Fruit fly (Drosophila melanogaster) whole organism, wandering third instar larva: ENCODE data around the gene CG5895.

Experiments used
- CG32264 ChIP-seq: fragments of 200-800 bp; sonication (Bioruptor generic); optimal IDR thresholded peaks from 2 replicates; lab custom pipeline; 2016; ENCODE audit warnings: missing biosample characterization, missing genetic modification characterization
- CG9705 ChIP-seq: fragments of 200-800 bp; sonication (Bioruptor generic); optimal IDR thresholded peaks from 2 replicates; lab custom pipeline; 2018; ENCODE audit warnings: missing biosample characterization, mild to moderate bottlenecking, missing genetic modification characterization
- CrebA ChIP-seq: fragments of 200-800 bp; sonication (Bioruptor generic); optimal IDR thresholded peaks from 2 replicates; lab custom pipeline; 2016; ENCODE audit warnings: missing biosample characterization, mild to moderate bottlenecking, missing genetic modification characterization, borderline replicate concordance
- Dif ChIP-seq: fragments of 200-275, 200-300 bp; sonication (Bioruptor generic); optimal IDR thresholded peaks from 2 replicates; lab custom pipeline; 2018; ENCODE audit warnings: missing biosample characterization, missing genetic modification characterization; ENCODE audit not compliant: partially characterized antibody
- GATAd ChIP-seq: sonication (Bioruptor generic); optimal IDR thresholded peaks from 2 replicates; lab custom pipeline; 2016; ENCODE audit warnings: missing biosample characterization, missing genetic modification characterization
- HLH106 ChIP-seq: fragments of 200-800 bp; optimal IDR thresholded peaks from 3 replicates; lab custom pipeline; 2019; ENCODE audit warnings: missing biosample characterization, mild to moderate bottlenecking, missing genetic modification characterization, moderate library complexity
- Hnf4 ChIP-seq: fragments of 200-800 bp; sonication (Bioruptor generic); optimal IDR thresholded peaks from 2 replicates; lab custom pipeline; 2016; ENCODE audit warnings: missing biosample characterization, mild to moderate bottlenecking, missing genetic modification characterization
- Hr83 ChIP-seq: fragments of 200-300 bp; sonication (Bioruptor generic); optimal IDR thresholded peaks from 2 replicates; lab custom pipeline; 2016; ENCODE audit warnings: missing biosample characterization, mild to moderate bottlenecking, missing genetic modification characterization, moderate library complexity; ENCODE audit not compliant: poor library complexity, severe bottlenecking
- Mio ChIP-seq: sonication (Bioruptor generic); optimal IDR thresholded peaks from 2 replicates; lab custom pipeline; 2016; ENCODE audit warnings: missing biosample characterization, missing genetic modification characterization
- N ChIP-seq: fragments of >200 bp; optimal IDR thresholded peaks from 2 replicates; lab custom pipeline; 2018; ENCODE audit warnings: missing biosample characterization, missing external identifiers, missing genetic modification characterization
- OdsH ChIP-seq: fragments of 200-800 bp; sonication (Bioruptor generic); optimal IDR thresholded peaks from 2 replicates; lab custom pipeline; 2016; ENCODE audit warnings: missing biosample characterization, mild to moderate bottlenecking, missing genetic modification characterization
- Rel ChIP-seq, 2 experiments: fragments of 200-800 bp; sonication (Bioruptor generic) in 1 of 2; optimal IDR thresholded peaks; 2 replicates in 1 of 2; 3 replicates in 1 of 2; lab custom pipeline; 2016 to 2019; ENCODE audit warnings: mild to moderate bottlenecking in 2 of 2, missing biosample characterization in 2 of 2, missing genetic modification characterization in 2 of 2, moderate library complexity in 1 of 2
- Sp1 ChIP-seq: fragments of 200-800 bp; sonication (Bioruptor generic); optimal IDR thresholded peaks from 3 replicates; lab custom pipeline; 2019; ENCODE audit warnings: missing biosample characterization, mild to moderate bottlenecking, missing genetic modification characterization, moderate library complexity
- Vsx2 ChIP-seq: fragments of 200-300, 225-300 bp; sonication (Bioruptor generic); optimal IDR thresholded peaks from 2 replicates; lab custom pipeline; 2018; ENCODE audit warnings: missing biosample characterization, missing genetic modification characterization; ENCODE audit not compliant: partially characterized antibody
- br ChIP-seq: fragments of 200-800 bp; sonication (Bioruptor generic); optimal IDR thresholded peaks from 2 replicates; lab custom pipeline; 2016; ENCODE audit warnings: missing biosample characterization, missing genetic modification characterization
- brk ChIP-seq: fragments of 200-800 bp; sonication (Bioruptor generic); optimal IDR thresholded peaks from 2 replicates; lab custom pipeline; 2016; ENCODE audit warnings: missing biosample characterization, mild to moderate bottlenecking, missing genetic modification characterization
- dl ChIP-seq, 2 experiments: fragments of 175-275, 200-275 bp in 1 of 2; fragments of 200-275 bp in 1 of 2; sonication (Bioruptor generic); optimal IDR thresholded peaks; lab custom pipeline; 2018; ENCODE audit warnings: mild to moderate bottlenecking in 2 of 2, missing biosample characterization in 2 of 2, missing genetic modification characterization in 2 of 2, moderate library complexity in 2 of 2; ENCODE audit not compliant: partially characterized antibody in 2 of 2, insufficient read depth in 1 of 2
- dmrt93B ChIP-seq: fragments of 200-800 bp; sonication (Bioruptor generic); optimal IDR thresholded peaks from 2 replicates; lab custom pipeline; 2018; ENCODE audit warnings: missing biosample characterization, mild to moderate bottlenecking, missing genetic modification characterization
- dsf ChIP-seq: sonication (Bioruptor generic); optimal IDR thresholded peaks from 2 replicates; lab custom pipeline; 2016; ENCODE audit warnings: missing biosample characterization, missing genetic modification characterization, borderline replicate concordance
- ey ChIP-seq: fragments of 200-800 bp; sonication (Bioruptor generic); optimal IDR thresholded peaks from 2 replicates; lab custom pipeline; 2016; ENCODE audit warnings: missing biosample characterization, missing genetic modification characterization
- foxo ChIP-seq, 2 experiments: fragments of 200-800 bp; sonication (Bioruptor generic); optimal IDR thresholded peaks; 2 replicates in 1 of 2; 3 replicates in 1 of 2; lab custom pipeline; 2016 to 2017; ENCODE audit warnings: missing biosample characterization in 2 of 2, missing genetic modification characterization in 2 of 2
- fru ChIP-seq: fragments of 200-800 bp; sonication (Bioruptor generic); optimal IDR thresholded peaks from 3 replicates; lab custom pipeline; 2016; ENCODE audit warnings: missing biosample characterization, mild to moderate bottlenecking, missing genetic modification characterization
- h ChIP-seq: fragments of 200-800 bp; sonication (Bioruptor generic); optimal IDR thresholded peaks from 3 replicates; lab custom pipeline; 2016; ENCODE audit warnings: missing biosample characterization, mild to moderate bottlenecking, missing genetic modification characterization
- jim ChIP-seq: fragments of 175-275, 200-325 bp; sonication (Bioruptor generic); optimal IDR thresholded peaks from 2 replicates; lab custom pipeline; 2016; ENCODE audit warnings: missing biosample characterization, mild to moderate bottlenecking, missing genetic modification characterization
- lola ChIP-seq: fragments of >200 bp; optimal IDR thresholded peaks from 2 replicates; lab custom pipeline; 2017; ENCODE audit warnings: missing biosample characterization, missing genetic modification characterization
- pan ChIP-seq: fragments of >200 bp; optimal IDR thresholded peaks from 2 replicates; lab custom pipeline; 2017
- psq ChIP-seq: fragments of 200-800 bp; sonication (Bioruptor generic); optimal IDR thresholded peaks from 3 replicates; lab custom pipeline; 2017; ENCODE audit warnings: missing biosample characterization, mild to moderate bottlenecking, missing genetic modification characterization, moderate library complexity
- rgr ChIP-seq: fragments of 200-800 bp; sonication (Bioruptor generic); optimal IDR thresholded peaks from 3 replicates; lab custom pipeline; 2016; ENCODE audit warnings: missing biosample characterization, mild to moderate bottlenecking, missing genetic modification characterization
- sage ChIP-seq: fragments of 200-800 bp; sonication (Bioruptor generic); optimal IDR thresholded peaks from 2 replicates; lab custom pipeline; 2016; ENCODE audit warnings: missing biosample characterization, mild to moderate bottlenecking, missing genetic modification characterization
- tai ChIP-seq: sonication (Bioruptor generic); optimal IDR thresholded peaks from 2 replicates; lab custom pipeline; 2016; ENCODE audit warnings: missing biosample characterization, missing genetic modification characterization
- usp ChIP-seq: fragments of >200 bp; optimal IDR thresholded peaks from 2 replicates; lab custom pipeline; 2017; ENCODE audit warnings: missing biosample characterization, missing genetic modification characterization
- woc ChIP-seq: sonication (Bioruptor generic); optimal IDR thresholded peaks from 2 replicates; lab custom pipeline; 2016; ENCODE audit warnings: missing biosample characterization, mild to moderate bottlenecking, missing genetic modification characterization

CG5895 gene

DNA sequence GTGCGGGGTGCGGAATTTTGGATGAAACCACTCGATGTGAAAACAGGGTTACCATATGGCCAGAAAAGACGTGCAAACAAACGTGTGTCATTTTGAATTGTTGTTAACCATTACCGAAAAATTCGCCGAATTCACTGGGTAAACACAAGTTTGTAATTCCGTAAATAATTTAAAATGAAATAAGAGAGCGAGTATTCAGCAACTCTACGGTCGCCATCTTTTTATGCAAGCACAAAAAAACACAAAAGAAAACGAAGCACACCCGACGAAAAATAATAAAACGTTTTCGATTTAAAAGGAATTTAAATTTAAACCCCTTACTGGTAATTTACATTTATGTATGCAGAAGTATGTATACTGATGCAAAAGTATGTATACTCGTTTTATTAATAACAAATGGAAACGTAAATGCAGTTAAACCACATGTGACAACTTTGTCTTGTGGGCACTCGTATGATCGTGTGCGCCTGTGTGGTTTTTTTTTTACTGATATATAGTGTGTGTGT lies 10.6 kb downstream of the CG5895 start (continued):
- TF ChIP-seq dl (GFP tag; optimal IDR thresholded peaks at IDR 0.05; lab: Kevin White, UChicago; ENCODE audit: insufficient read depth in 1 of 2, partially characterized antibody in 2 of 2) (no peak), lola (GFP tag; lab: Kevin White, UChicago) (no peak), Vsx2 (no peak), Sp1 (GFP tag; lab: Kevin White, UChicago) (peak; percentile 97), OdsH (GFP tag; lab: Kevin White, UChicago) (peak; percentile 97), ey (GFP tag; lab: Kevin White, UChicago) (peak; percentile 97), woc (peak; percentile 99)

DNA sequence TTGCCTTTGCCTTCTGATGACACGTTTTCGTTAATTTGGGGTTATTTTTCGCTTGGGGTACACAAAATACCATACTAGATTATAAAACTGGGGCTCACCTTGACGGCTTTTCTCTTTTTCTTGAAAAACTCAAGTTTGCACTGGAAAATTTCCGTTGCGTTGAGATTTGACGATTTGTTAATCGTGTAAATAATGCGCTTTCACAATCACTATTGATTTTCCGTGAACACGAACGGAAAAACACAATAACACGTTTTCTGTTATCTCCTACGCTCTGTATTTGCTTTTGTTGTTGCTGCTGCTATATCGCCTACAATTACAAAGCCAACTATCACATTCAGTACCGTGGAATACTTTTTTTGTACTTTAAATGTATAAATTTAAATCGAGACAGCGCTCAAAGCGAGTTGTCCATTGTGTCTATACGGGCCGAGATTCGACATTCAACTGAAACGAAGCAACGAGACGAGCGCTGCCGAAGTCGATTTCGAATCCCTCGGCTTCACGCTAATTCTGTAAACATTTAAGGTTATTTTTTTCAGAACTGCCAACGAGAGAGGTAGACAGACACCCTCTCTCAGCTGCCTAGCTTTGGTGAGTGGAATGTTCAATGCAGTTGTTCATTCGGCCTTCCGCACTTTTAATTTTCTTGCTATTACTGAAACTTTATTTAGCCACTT lies 11.2 kb downstream of the CG5895 start:
- TF ChIP-seq OdsH (GFP tag; lab: Kevin White, UChicago) (peak; percentile 41), usp (GFP tag; lab: Kevin White, UChicago) (no peak), pan (lab: Kevin White, UChicago) (no peak), dsf (no peak), rgr (peak; percentile 54), tai (peak; percentile 14), jim (GFP tag; lab: Kevin White, UChicago) (no peak), Hnf4 (GFP tag; lab: Kevin White, UChicago) (peak; percentile 43), Mio (no peak), br (peak; percentile 37), Hr83 (GFP tag; lab: Kevin White, UChicago) (peak; percentile 50), HLH106 (tag; lab: Kevin White, UChicago) (no peak), Sp1 (GFP tag; lab: Kevin White, UChicago) (peak; percentile 45), Rel (GFP tag; optimal IDR thresholded peaks at IDR 0.05; lab: Kevin White, UChicago) (no peak), Rel (tag; optimal IDR thresholded peaks at IDR 0.05; lab: Kevin White, UChicago) (peak; percentile 74), brk (GFP tag; lab: Kevin White, UChicago) (peak; percentile 60), GATAd (no peak), CrebA (GFP tag; lab: Kevin White, UChicago) (peak; percentile 57), Vsx2 (peak; percentile 90), dl (GFP tag; optimal IDR thresholded peaks at IDR 0.05; lab: Kevin White, UChicago; ENCODE audit: insufficient read depth in 1 of 2, partially characterized antibody in 2 of 2) (peak in 1 of 2 experiments; percentile 67), Dif (peak; percentile 85), CG32264 (no peak), foxo (GFP tag; optimal IDR thresholded peaks at IDR 0.05; lab: Kevin White, UChicago) (peak in 1 of 2 experiments; percentile 5), N (no peak), fru (no peak)

DNA sequence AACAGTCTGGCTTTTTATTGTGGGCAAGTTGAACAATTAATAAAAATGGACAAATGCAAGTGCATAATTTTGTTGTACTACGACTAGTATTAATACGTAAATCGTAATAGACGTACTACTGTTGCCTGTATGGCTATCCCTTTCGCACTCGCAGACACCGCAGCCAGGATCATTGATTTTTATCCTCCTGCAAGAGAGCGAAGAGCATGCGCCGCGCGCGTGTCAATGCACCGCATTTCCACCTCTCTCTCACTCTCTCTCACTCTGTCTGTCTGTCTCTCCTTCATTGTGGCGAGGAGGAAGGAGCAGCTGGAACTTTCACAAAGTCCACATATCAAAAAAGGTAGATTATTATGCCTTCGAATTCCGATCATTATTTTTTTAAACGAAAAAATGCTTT lies 11.8 kb downstream of the CG5895 start:
- TF ChIP-seq dl (GFP tag; optimal IDR thresholded peaks at IDR 0.05; lab: Kevin White, UChicago; ENCODE audit: insufficient read depth in 1 of 2, partially characterized antibody in 2 of 2) (peak in 1 of 2 experiments; percentile 32), Mio (no peak), Dif (peak; percentile 74)

DNA sequence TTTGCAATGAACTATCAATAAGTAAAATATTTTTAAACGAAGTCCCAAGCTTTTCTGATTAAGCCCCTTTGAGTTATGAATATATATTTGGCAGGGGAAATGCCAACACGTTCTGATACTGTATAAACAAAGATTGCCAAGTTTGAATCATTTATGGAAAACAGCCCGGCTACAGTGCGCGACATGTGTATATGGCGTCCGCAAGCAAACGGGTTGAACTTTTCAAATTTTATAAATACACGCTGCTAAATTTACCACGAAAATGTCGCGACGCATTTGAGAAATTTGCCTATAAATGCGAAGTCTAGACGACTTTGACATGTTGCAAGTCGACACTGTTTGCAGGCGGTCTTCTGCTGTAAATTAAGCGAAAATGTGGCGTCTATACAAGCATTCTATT lies 12.8 kb downstream of the CG5895 start:
- TF ChIP-seq rgr (peak; percentile 62), HLH106 (tag; lab: Kevin White, UChicago) (peak; percentile 67), OdsH (GFP tag; lab: Kevin White, UChicago) (peak; percentile 42), GATAd (no peak), usp (GFP tag; lab: Kevin White, UChicago) (no peak), fru (peak; percentile 61), Rel (GFP tag; optimal IDR thresholded peaks at IDR 0.05; lab: Kevin White, UChicago) (no peak), Rel (tag; optimal IDR thresholded peaks at IDR 0.05; lab: Kevin White, UChicago) (peak; percentile 22), br (peak; percentile 74), sage (GFP tag; lab: Kevin White, UChicago) (no peak), pan (lab: Kevin White, UChicago) (no peak), h (GFP tag; lab: Kevin White, UChicago) (peak; percentile 75), Sp1 (GFP tag; lab: Kevin White, UChicago) (peak; percentile 60), psq (peak; percentile 60), ey (GFP tag; lab: Kevin White, UChicago) (peak; percentile 67), CG32264 (peak; percentile 44), CG9705 (GFP tag; lab: Kevin White, UChicago) (peak; percentile 41), jim (GFP tag; lab: Kevin White, UChicago) (no peak), foxo (GFP tag; optimal IDR thresholded peaks at IDR 0.05; lab: Kevin White, UChicago) (peak in 1 of 2 experiments; percentile 75), woc (peak; percentile 16), Hnf4 (GFP tag; lab: Kevin White, UChicago) (peak; percentile 54), N (no peak), dmrt93B (GFP tag; lab: Kevin White, UChicago) (peak; percentile 13)
